Worm (Caenorhabditis elegans) whole organism, L4 larva: ENCODE results near the gene C54C6.11.

Source experiments
- dmd-9 ChIP-seq: fragments of 200-800 bp; sonication (Bioruptor generic); IDR thresholded peaks from 2 replicates; pipeline ENCODE4 v1.3.6; 2022; ENCODE audit warnings: missing genetic modification reagents, missing genetic modification characterization, missing compliant biosample characterization
- nhr-42 ChIP-seq: fragments of 200-800 bp; sonication (Bioruptor generic); IDR thresholded peaks from 2 replicates; pipeline ENCODE4 v1.3.6; 2022; ENCODE audit warnings: missing genetic modification characterization, missing compliant biosample characterization

ce11 chrIII:3499850-3500249 is 48.3 kb upstream of the C54C6.11 start:
- TF ChIP-seq nhr-42 (GFP tag; lab: Robert Waterston, UW) (no peak), dmd-9 (GFP tag; lab: Robert Waterston, UW) (0 out of 2 replicates have a peak, but pooled peaks have one; percentile 45)
